Worm (Caenorhabditis elegans) whole organism, midembryonic: Measurements from ENCODE around the gene F42A6.6.

ENCODE experiments used
- T22C8.4 ChIP-seq: fragments of 200-800 bp; sonication (Bioruptor generic); IDR thresholded peaks from 2 replicates; pipeline ENCODE4 v1.3.6; 2022; ENCODE audit warnings: missing genetic modification characterization, missing compliant biosample characterization
- cog-1 ChIP-seq: sonication (generic microtip); optimal IDR thresholded peaks from 2 replicates; lab custom pipeline; 2016; ENCODE audit warnings: missing genetic modification characterization, missing compliant biosample characterization
- flt-1 ChIP-seq: fragments of 200-800 bp; sonication (Bioruptor generic); IDR thresholded peaks from 2 replicates; pipeline ENCODE4 v1.3.6; 2022; ENCODE audit warnings: missing genetic modification characterization, missing compliant biosample characterization
- ztf-23 ChIP-seq: fragments of 200-800 bp; sonication (Bioruptor generic); IDR thresholded peaks from 2 replicates; pipeline ENCODE4 v1.3.6; 2022; ENCODE audit warnings: missing genetic modification reagents, missing genetic modification characterization, missing compliant biosample characterization
- ztf-29 ChIP-seq: fragments of 200-800 bp; sonication (Bioruptor generic); IDR thresholded peaks from 2 replicates; pipeline ENCODE4 v1.3.6; 2022; ENCODE audit warnings: missing genetic modification reagents, missing genetic modification characterization, missing compliant biosample characterization

ce11 chrIV:3289237-3289636 lies 47.4 kb downstream of the F42A6.6 start, which contains the start of gene gcy-23:
- no peak for TF ChIP-seq flt-1
- no peak for TF ChIP-seq T22C8.4
- no peak for TF ChIP-seq ztf-23 (GFP tag; lab: Robert Waterston, UW)
- no peak for TF ChIP-seq ztf-29 (GFP tag; lab: Robert Waterston, UW)
- no peak for TF ChIP-seq cog-1 (tag; lab: Kevin White, UChicago)
